Fruit fly (Drosophila melanogaster) whole organism, embryonic: Measurements from ENCODE around the gene CG34028.
A peak's percentile ranks its signal among the peaks of the same experiment; 100 is the strongest.

Source experiments
- Ada2b ChIP-seq: fragments of 200-800 bp; sonication (Bioruptor generic); IDR thresholded peaks from 2 replicates; pipeline ENCODE4 v1.3.6; 2022; ENCODE audit warnings: missing biosample characterization, missing genetic modification characterization
- CG10321 ChIP-seq: fragments of 200-800 bp; sonication (Bioruptor generic); IDR thresholded peaks from 2 replicates; pipeline ENCODE4 v1.3.6; 2022; ENCODE audit warnings: missing biosample characterization, missing genetic modification characterization
- CG10979 ChIP-seq: fragments of 200-800 bp; sonication (Bioruptor generic); optimal IDR thresholded peaks from 2 replicates; lab custom pipeline; 2018; ENCODE audit warnings: missing biosample characterization, mild to moderate bottlenecking, missing genetic modification characterization, moderate library complexity
- CG11560 ChIP-seq: fragments of 200-800 bp; sonication (Bioruptor generic); IDR thresholded peaks from 3 replicates; pipeline ENCODE4 v1.3.6; 2022; ENCODE audit warnings: missing biosample characterization, missing genetic modification characterization
- CG11695 ChIP-seq: fragments of 200-800 bp; sonication (Bioruptor generic); IDR thresholded peaks from 3 replicates; pipeline ENCODE4 v1.3.6; 2022; ENCODE audit warnings: missing biosample characterization, missing genetic modification characterization
- CG12155 ChIP-seq: fragments of 200-800 bp; sonication (Bioruptor generic); optimal IDR thresholded peaks from 3 replicates; lab custom pipeline; 2016; ENCODE audit warnings: missing biosample characterization, missing genetic modification characterization
- CG1233 ChIP-seq: fragments of 200-800 bp; sonication (Bioruptor generic); optimal IDR thresholded peaks from 4 replicates; lab custom pipeline; 2018; ENCODE audit warnings: missing biosample characterization, mild to moderate bottlenecking, missing genetic modification characterization
- CG12744 ChIP-seq: fragments of 200-800 bp; sonication (Bioruptor generic); optimal IDR thresholded peaks from 2 replicates; lab custom pipeline; 2016; ENCODE audit warnings: missing biosample characterization, missing genetic modification characterization
- CG12769 ChIP-seq: fragments of 200-800 bp; sonication (Bioruptor generic); optimal IDR thresholded peaks from 2 replicates; lab custom pipeline; 2019; ENCODE audit warnings: missing biosample characterization, mild to moderate bottlenecking, missing genetic modification characterization, moderate library complexity
- CG13624 ChIP-seq: fragments of 200-800 bp; sonication (Bioruptor generic); optimal IDR thresholded peaks from 2 replicates; lab custom pipeline; 2016; ENCODE audit warnings: missing biosample characterization, missing genetic modification characterization
- CG17328 ChIP-seq: fragments of 200-800 bp; sonication (Bioruptor generic); IDR thresholded peaks from 2 replicates; pipeline ENCODE4 v1.3.6; 2022; ENCODE audit warnings: missing biosample characterization, missing genetic modification characterization
- CG17385 ChIP-seq: fragments of 200-800 bp; sonication (Bioruptor generic); optimal IDR thresholded peaks from 3 replicates; lab custom pipeline; 2018; ENCODE audit warnings: missing biosample characterization, mild to moderate bottlenecking, missing genetic modification characterization
- CG18599 ChIP-seq: fragments of 200-800 bp; sonication (Bioruptor generic); optimal IDR thresholded peaks from 3 replicates; lab custom pipeline; 2017; ENCODE audit warnings: missing biosample characterization, missing genetic modification characterization, mild to moderate bottlenecking, moderate library complexity, missing genetic modification reagents
- CG3281 ChIP-seq: fragments of 200-800 bp; sonication (Bioruptor generic); optimal IDR thresholded peaks from 3 replicates; lab custom pipeline; 2017; ENCODE audit warnings: missing biosample characterization, mild to moderate bottlenecking, missing genetic modification characterization
- CG6765 ChIP-seq: fragments of 200-800 bp; sonication (Bioruptor generic); optimal IDR thresholded peaks from 3 replicates; lab custom pipeline; 2017; ENCODE audit warnings: missing biosample characterization, mild to moderate bottlenecking, missing genetic modification characterization
- CG7556 ChIP-seq: fragments of 200-800 bp; sonication (Bioruptor generic); optimal IDR thresholded peaks from 2 replicates; lab custom pipeline; 2017; ENCODE audit warnings: missing biosample characterization, mild to moderate bottlenecking, missing genetic modification characterization
- CG8290 ChIP-seq, 3 experiments: fragments of 200-800 bp; sonication (Bioruptor generic); optimal IDR thresholded peaks; 2 replicates each; lab custom pipeline; 2016 to 2019; ENCODE audit warnings: missing biosample characterization in 3 of 3, missing genetic modification characterization in 3 of 3, mild to moderate bottlenecking in 2 of 3, moderate library complexity in 1 of 3
- CrebB ChIP-seq: fragments of 200-800 bp; sonication (Bioruptor generic); optimal IDR thresholded peaks from 3 replicates; lab custom pipeline; 2018; ENCODE audit warnings: missing biosample characterization, mild to moderate bottlenecking, missing genetic modification characterization
- D19B ChIP-seq: fragments of 200-800 bp; sonication (Bioruptor generic); optimal IDR thresholded peaks from 2 replicates; lab custom pipeline; 2017; ENCODE audit warnings: missing biosample characterization, mild to moderate bottlenecking, missing genetic modification characterization
- Dad ChIP-seq: fragments of 200-800 bp; sonication (Bioruptor generic); optimal IDR thresholded peaks from 3 replicates; lab custom pipeline; 2016; ENCODE audit warnings: missing biosample characterization, missing genetic modification characterization
- Kr ChIP-seq: fragments of 200-800 bp; sonication (Bioruptor generic); optimal IDR thresholded peaks from 2 replicates; lab custom pipeline; 2017; ENCODE audit warnings: missing biosample characterization, mild to moderate bottlenecking, missing genetic modification characterization
- MBD-R2 ChIP-seq: fragments of 200-800 bp; sonication (Bioruptor generic); IDR thresholded peaks from 2 replicates; pipeline ENCODE4 v1.3.6; 2022; ENCODE audit warnings: missing biosample characterization, missing genetic modification characterization
- Max ChIP-seq: fragments of 200-800 bp; sonication (Bioruptor generic); optimal IDR thresholded peaks from 2 replicates; lab custom pipeline; 2016; ENCODE audit warnings: missing biosample characterization, mild to moderate bottlenecking, missing genetic modification characterization
- Med ChIP-seq: fragments of 200-800 bp; sonication (Bioruptor generic); peaks from one replicate; lab custom pipeline; 2016; ENCODE audit warnings: missing biosample characterization, missing genetic modification characterization, mild to moderate bottlenecking, inconsistent platforms, moderate library complexity
- Nf-YC ChIP-seq: fragments of 200-800 bp; optimal IDR thresholded peaks from 3 replicates; lab custom pipeline; 2019; ENCODE audit warnings: missing biosample characterization, mild to moderate bottlenecking, missing genetic modification characterization, moderate library complexity
- Optix ChIP-seq: fragments of 200-800 bp; sonication (Bioruptor generic); IDR thresholded peaks from 3 replicates; pipeline ENCODE4 v1.3.6; 2022; ENCODE audit warnings: missing biosample characterization, missing genetic modification characterization
- Spps ChIP-seq: fragments of 200-800 bp; sonication (Bioruptor generic); optimal IDR thresholded peaks from 2 replicates; lab custom pipeline; 2018; ENCODE audit warnings: missing biosample characterization, mild to moderate bottlenecking, missing genetic modification characterization
- Ssrp ChIP-seq: fragments of 200-800 bp; sonication (Bioruptor generic); optimal IDR thresholded peaks from 2 replicates; lab custom pipeline; 2018; ENCODE audit warnings: missing biosample characterization, mild to moderate bottlenecking, missing genetic modification characterization, moderate library complexity
- abd-A ChIP-seq: fragments of 200-800 bp; sonication (Bioruptor generic); optimal IDR thresholded peaks from 3 replicates; lab custom pipeline; 2019; ENCODE audit warnings: missing biosample characterization, mild to moderate bottlenecking, missing genetic modification characterization, moderate library complexity
- croc ChIP-seq: fragments of 200-800 bp; sonication (Bioruptor generic); conservative IDR thresholded peaks from 3 replicates; pipeline ENCODE4 v1.3.6; 2022; ENCODE audit warnings: missing biosample characterization, missing genetic modification characterization
- da ChIP-seq: fragments of 200-800 bp; sonication (Bioruptor generic); optimal IDR thresholded peaks from 2 replicates; lab custom pipeline; 2016; ENCODE audit warnings: missing biosample characterization, missing genetic modification characterization
- dati ChIP-seq: fragments of 200-800 bp; sonication (Bioruptor generic); IDR thresholded peaks from 2 replicates; pipeline ENCODE4 v1.3.6; 2022; ENCODE audit warnings: missing biosample characterization, missing genetic modification characterization
- ems ChIP-seq: fragments of 200-800 bp; sonication (Bioruptor generic); optimal IDR thresholded peaks from 3 replicates; lab custom pipeline; 2016; ENCODE audit warnings: missing biosample characterization, missing genetic modification characterization
- ewg ChIP-seq: fragments of 200-800 bp; sonication (Bioruptor generic); optimal IDR thresholded peaks from 3 replicates; lab custom pipeline; 2017; ENCODE audit warnings: mild to moderate bottlenecking, missing biosample characterization, missing genetic modification reagents, missing genetic modification characterization
- gem ChIP-seq: fragments of 200-800 bp; sonication (Bioruptor generic); optimal IDR thresholded peaks from 2 replicates; lab custom pipeline; 2019; ENCODE audit warnings: missing biosample characterization, mild to moderate bottlenecking, missing genetic modification characterization, moderate library complexity
- gsb ChIP-seq: fragments of 200-800 bp; sonication (Bioruptor generic); IDR thresholded peaks from 2 replicates; pipeline ENCODE4 v1.3.6; 2022; ENCODE audit warnings: missing biosample characterization, missing genetic modification characterization
- hbn ChIP-seq: fragments of 200-800 bp; sonication (Bioruptor generic); IDR thresholded peaks from 2 replicates; pipeline ENCODE4 v1.3.6; 2022; ENCODE audit warnings: missing biosample characterization, missing genetic modification characterization; ENCODE audit not compliant: partially characterized antibody
- lilli ChIP-seq: fragments of 200-800 bp; sonication (Bioruptor generic); optimal IDR thresholded peaks from 3 replicates; lab custom pipeline; 2016; ENCODE audit warnings: missing biosample characterization, missing genetic modification characterization
- lmd ChIP-seq: fragments of 200-800 bp; sonication (Bioruptor generic); IDR thresholded peaks from 2 replicates; pipeline ENCODE4 v1.3.6; 2022; ENCODE audit warnings: missing biosample characterization, missing genetic modification characterization
- repo ChIP-seq: fragments of 200-800 bp; sonication (Bioruptor generic); optimal IDR thresholded peaks from 2 replicates; lab custom pipeline; 2016; ENCODE audit warnings: missing biosample characterization, missing genetic modification characterization
- rib ChIP-seq: fragments of 200-800 bp; sonication (Bioruptor generic); IDR thresholded peaks from 2 replicates; pipeline ENCODE4 v1.3.6; 2022; ENCODE audit warnings: missing biosample characterization, missing genetic modification characterization
- slou ChIP-seq: fragments of 200-800 bp; sonication (Bioruptor generic); optimal IDR thresholded peaks from 3 replicates; lab custom pipeline; 2016; ENCODE audit warnings: missing biosample characterization, missing genetic modification characterization
- sna ChIP-seq: fragments of 200-800 bp; sonication (Bioruptor generic); IDR thresholded peaks from 2 replicates; pipeline ENCODE4 v1.3.6; 2022; ENCODE audit warnings: missing biosample characterization, missing genetic modification characterization; ENCODE audit not compliant: partially characterized antibody
- sqz ChIP-seq: fragments of 200-800 bp; sonication (Bioruptor generic); optimal IDR thresholded peaks from 3 replicates; lab custom pipeline; 2018; ENCODE audit warnings: missing biosample characterization, mild to moderate bottlenecking, missing genetic modification characterization
- vnd ChIP-seq: fragments of 200-800 bp; sonication (Bioruptor generic); IDR thresholded peaks from 3 replicates; pipeline ENCODE4 v1.3.6; 2022; ENCODE audit warnings: missing biosample characterization, missing genetic modification characterization; ENCODE audit not compliant: partially characterized antibody
- zen2 ChIP-seq: fragments of 200-800 bp; sonication (Bioruptor generic); IDR thresholded peaks from 3 replicates; pipeline ENCODE4 v1.3.6; 2022; ENCODE audit warnings: missing biosample characterization, missing genetic modification characterization; ENCODE audit not compliant: partially characterized antibody
- zf30C ChIP-seq: fragments of 200-800 bp; sonication (Bioruptor generic); optimal IDR thresholded peaks from 3 replicates; lab custom pipeline; 2018; ENCODE audit warnings: missing biosample characterization, mild to moderate bottlenecking, missing genetic modification characterization

CG34028 gene

DNA sequence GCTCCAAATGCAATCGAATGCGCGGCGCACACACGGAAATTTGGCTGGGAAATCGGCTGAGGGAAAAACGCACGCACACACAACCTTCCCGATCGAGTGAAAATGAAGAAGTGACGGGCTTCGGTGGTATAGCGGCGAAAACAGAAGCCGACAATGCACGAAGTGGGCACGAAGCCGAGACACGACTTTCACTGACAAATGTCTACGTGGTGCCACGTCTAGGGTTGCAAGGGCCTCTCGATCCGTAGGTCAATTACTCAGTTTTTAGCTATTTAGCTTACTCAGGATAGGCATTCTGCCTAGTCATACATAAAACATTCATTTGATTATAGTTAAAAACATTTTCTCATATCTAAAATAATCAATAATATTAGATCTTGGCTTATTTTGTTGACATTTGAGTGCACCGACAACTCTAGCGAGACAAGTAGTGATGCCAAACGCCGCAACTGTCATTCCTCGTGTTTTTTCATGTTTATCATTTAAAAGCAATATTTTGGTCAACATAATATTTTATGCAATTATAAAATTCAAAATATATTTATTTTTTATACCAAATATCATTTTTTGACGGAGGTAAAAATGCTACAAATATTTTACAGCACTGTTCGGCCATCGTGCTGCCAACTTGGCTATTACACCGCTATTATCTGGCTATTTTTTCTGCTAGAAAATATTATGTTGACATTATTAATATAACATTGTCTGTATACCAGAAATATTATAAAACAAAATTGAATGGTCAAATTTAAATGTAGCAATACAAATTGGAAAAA is 42.4 kb downstream of the CG34028 start (continued):
- TF ChIP-seq vnd (GFP tag; lab: Robert Waterston, UW) = 0 out of 3 replicates have a peak, but pooled peaks have one; percentile 46
- TF ChIP-seq CG7556 (GFP tag; lab: Kevin White, UChicago) = peak; percentile 81
- TF ChIP-seq CG12769 (tag; lab: Kevin White, UChicago) = peak; percentile 91
- TF ChIP-seq lmd (GFP tag; lab: Robert Waterston, UW) = peak; percentile 84
- peak; percentile 79 for TF ChIP-seq Nf-YC (tag; lab: Kevin White, UChicago)
- TF ChIP-seq slou (GFP tag; lab: Kevin White, UChicago) = peak; percentile 65
- peak; percentile 72 for TF ChIP-seq ewg
- no peak for TF ChIP-seq Kr (GFP tag; lab: Kevin White, UChicago)
- peak; percentile 95 for TF ChIP-seq Med (GFP tag; lab: Kevin White, UChicago)
- peak; percentile 70 for TF ChIP-seq CG6765 (GFP tag; lab: Kevin White, UChicago)
- peak; percentile 72 for TF ChIP-seq CG13624 (GFP tag; lab: Kevin White, UChicago)
- TF ChIP-seq repo (GFP tag; lab: Kevin White, UChicago) = peak; percentile 57
- peak; percentile 83; the same call in 2 of the 3 replicates for TF ChIP-seq Optix (GFP tag; lab: Robert Waterston, UW)
- TF ChIP-seq ems (GFP tag; lab: Kevin White, UChicago) = peak; percentile 77
- TF ChIP-seq CG11695 (GFP tag; lab: Robert Waterston, UW) = peak; percentile 91
- peak; percentile 69 for TF ChIP-seq Dad (GFP tag; lab: Kevin White, UChicago)
- peak; percentile 86 for TF ChIP-seq CG10979
- peak; percentile 85 for TF ChIP-seq CG8290 (GFP tag; optimal IDR thresholded peaks at IDR 0.05; lab: Kevin White, UChicago)
- TF ChIP-seq CG8290 (tag; optimal IDR thresholded peaks at IDR 0.05; lab: Kevin White, UChicago) = peak; percentile 44 to 89
- TF ChIP-seq CG11560 (tag; lab: Robert Waterston, UW) = peak; percentile 75; the same call in 2 of the 3 replicates
- no peak for TF ChIP-seq hbn (GFP tag; lab: Robert Waterston, UW)
- no peak for TF ChIP-seq sna (GFP tag; lab: Robert Waterston, UW)
- peak; percentile 69 for TF ChIP-seq CG1233 (GFP tag; lab: Kevin White, UChicago)
- peak; percentile 36 for TF ChIP-seq abd-A
- peak; percentile 90 for TF ChIP-seq lilli (GFP tag; lab: Kevin White, UChicago)
- peak; percentile 87 for TF ChIP-seq CG12155 (GFP tag; lab: Kevin White, UChicago)
- no peak for TF ChIP-seq da
- TF ChIP-seq gem (tag; lab: Kevin White, UChicago) = peak; percentile 94
- peak; percentile 75 for TF ChIP-seq sqz (GFP tag; lab: Kevin White, UChicago)
- TF ChIP-seq zen2 = no peak
- peak; percentile 78 for TF ChIP-seq Spps
- TF ChIP-seq rib = peak; percentile 85
- peak; percentile 88 for TF ChIP-seq CrebB (tag; lab: Kevin White, UChicago)
- TF ChIP-seq Ssrp (tag; lab: Kevin White, UChicago) = peak; percentile 84
- TF ChIP-seq gsb (GFP tag; lab: Robert Waterston, UW) = peak; percentile 61
- peak; percentile 65 for TF ChIP-seq D19B (GFP tag; lab: Kevin White, UChicago)
- peak; percentile 93 for TF ChIP-seq CG18599 (GFP tag; lab: Kevin White, UChicago)
- peak; percentile 63 for TF ChIP-seq CG12744 (GFP tag; lab: Kevin White, UChicago)
- TF ChIP-seq CG17385 (GFP tag; lab: Kevin White, UChicago) = peak; percentile 87
- TF ChIP-seq CG10321 (GFP tag; lab: Robert Waterston, UW) = peak; percentile 46; the same call in 1 of the 2 replicates
- TF ChIP-seq MBD-R2 (GFP tag; lab: Robert Waterston, UW) = peak; percentile 79; the same call in 1 of the 2 replicates
- peak; percentile 9 for TF ChIP-seq zf30C
- peak; percentile 89 for TF ChIP-seq Max (GFP tag; lab: Kevin White, UChicago)
- peak; percentile 85 for TF ChIP-seq croc (GFP tag; lab: Robert Waterston, UW)
- TF ChIP-seq dati = peak; percentile 40; the same call in 1 of the 2 replicates
- TF ChIP-seq CG17328 (GFP tag; lab: Robert Waterston, UW) = peak; percentile 89
- peak; percentile 86 for TF ChIP-seq CG3281 (GFP tag; lab: Kevin White, UChicago)
- peak; percentile 81 for TF ChIP-seq Ada2b
